Worm (Caenorhabditis elegans): ENCODE data around the gene lys-5.

ce11 chrIV:11620909-11621308 lies 4.5 kb downstream of the lys-5 start, which contains the start of gene dsl-5:
- TF ChIP-seq fkh-10 (GFP tag; optimal IDR thresholded peaks at IDR 0.05), result no peak
- no peak for TF ChIP-seq ceh-82 (tag; optimal IDR thresholded peaks at IDR 0.05)
- TF ChIP-seq lin-39 (tag; optimal IDR thresholded peaks at IDR 0.05), result no peak
- no peak for TF ChIP-seq ama-1 (optimal IDR thresholded peaks at IDR 0.05)
- TF ChIP-seq jun-1 (tag; optimal IDR thresholded peaks at IDR 0.05), result no peak

Data from whole organism, L1 larva.